Fruit fly (Drosophila melanogaster) whole organism, embryonic: ENCODE data around the gene CG31224.

Experiments used
- B-H2 ChIP-seq: fragments of 200-800 bp; sonication (Bioruptor generic); optimal IDR thresholded peaks from 2 replicates; lab custom pipeline; 2018; ENCODE audit warnings: missing biosample characterization, mild to moderate bottlenecking, missing genetic modification characterization
- Blimp-1 ChIP-seq: fragments of 200-800 bp; sonication (Bioruptor generic); optimal IDR thresholded peaks from 3 replicates; lab custom pipeline; 2018; ENCODE audit warnings: missing biosample characterization, missing genetic modification characterization, mild to moderate bottlenecking, moderate library complexity, missing genetic modification reagents
- CG10543 ChIP-seq: fragments of 200-800 bp; sonication (Bioruptor generic); optimal IDR thresholded peaks from 3 replicates; lab custom pipeline; 2017; ENCODE audit warnings: missing biosample characterization, mild to moderate bottlenecking, missing genetic modification characterization, moderate library complexity
- CG11696 ChIP-seq: fragments of 200-800 bp; sonication (Bioruptor generic); IDR thresholded peaks from 2 replicates; pipeline ENCODE4 v1.3.6; 2022; ENCODE audit warnings: missing biosample characterization, missing genetic modification characterization
- CG11723 ChIP-seq: fragments of 200-800 bp; sonication (Bioruptor generic); optimal IDR thresholded peaks from 2 replicates; lab custom pipeline; 2017; ENCODE audit warnings: missing biosample characterization, mild to moderate bottlenecking, missing genetic modification characterization
- CG12236 ChIP-seq: fragments of 200-800 bp; sonication (Bioruptor generic); optimal IDR thresholded peaks from 2 replicates; lab custom pipeline; 2016; ENCODE audit warnings: missing biosample characterization, missing genetic modification characterization
- CG13123 ChIP-seq: fragments of 200-800 bp; sonication (Bioruptor generic); optimal IDR thresholded peaks from 2 replicates; lab custom pipeline; 2016; ENCODE audit warnings: missing biosample characterization, missing genetic modification characterization
- CG14441 ChIP-seq: fragments of 200-800 bp; sonication (Bioruptor generic); IDR thresholded peaks from 2 replicates; pipeline ENCODE4 v1.3.6; 2022; ENCODE audit warnings: missing biosample characterization, missing genetic modification characterization
- CG14710 ChIP-seq: fragments of 200-800 bp; sonication (Bioruptor generic); optimal IDR thresholded peaks from 3 replicates; lab custom pipeline; 2019; ENCODE audit warnings: missing biosample characterization, mild to moderate bottlenecking, missing genetic modification characterization, moderate library complexity
- CG14860 ChIP-seq: fragments of 200-800 bp; sonication (Bioruptor generic); IDR thresholded peaks from 3 replicates; pipeline ENCODE4 v1.3.6; 2022; ENCODE audit warnings: missing biosample characterization, missing genetic modification characterization; ENCODE audit not compliant: partially characterized antibody
- CG15479 ChIP-seq: fragments of 200-800 bp; sonication (Bioruptor generic); optimal IDR thresholded peaks from 3 replicates; lab custom pipeline; 2019; ENCODE audit warnings: missing biosample characterization, mild to moderate bottlenecking, missing genetic modification characterization, moderate library complexity
- CG17568 ChIP-seq: fragments of 200-800 bp; sonication (Bioruptor generic); optimal IDR thresholded peaks from 2 replicates; lab custom pipeline; 2018; ENCODE audit warnings: missing biosample characterization, mild to moderate bottlenecking, missing genetic modification characterization, moderate library complexity
- CG2116 ChIP-seq: fragments of 200-800 bp; sonication (Bioruptor generic); optimal IDR thresholded peaks from 3 replicates; lab custom pipeline; 2018; ENCODE audit warnings: missing biosample characterization, mild to moderate bottlenecking, missing genetic modification characterization
- CG2129 ChIP-seq: fragments of 200-800 bp; sonication (Bioruptor generic); IDR thresholded peaks from 2 replicates; pipeline ENCODE4 v1.3.6; 2022; ENCODE audit warnings: missing biosample characterization, missing genetic modification characterization; ENCODE audit not compliant: partially characterized antibody
- CG3163 ChIP-seq: fragments of 200-800 bp; sonication (Bioruptor generic); optimal IDR thresholded peaks from 3 replicates; lab custom pipeline; 2016; ENCODE audit warnings: missing biosample characterization, missing genetic modification characterization
- CG33213 ChIP-seq: fragments of 200-800 bp; sonication (Bioruptor generic); optimal IDR thresholded peaks from 3 replicates; lab custom pipeline; 2016; ENCODE audit warnings: missing biosample characterization, missing genetic modification characterization
- CG3726 ChIP-seq: fragments of 200-800 bp; sonication (Bioruptor generic); IDR thresholded peaks from 3 replicates; pipeline ENCODE4, ENCODE4 v1.3.6; 2022; ENCODE audit warnings: missing biosample characterization, missing genetic modification characterization
- CG4617 ChIP-seq: fragments of 200-800 bp; sonication (Bioruptor generic); optimal IDR thresholded peaks from 3 replicates; lab custom pipeline; 2016; ENCODE audit warnings: missing biosample characterization, missing genetic modification characterization, borderline replicate concordance
- CG4707 ChIP-seq: fragments of 200-800 bp; sonication (Bioruptor generic); optimal IDR thresholded peaks from 2 replicates; lab custom pipeline; 2018; ENCODE audit warnings: missing biosample characterization, mild to moderate bottlenecking, missing genetic modification characterization, moderate library complexity
- CG5953 ChIP-seq: fragments of 200-800 bp; sonication (Bioruptor generic); IDR thresholded peaks from 2 replicates; pipeline ENCODE4 v1.3.6; 2022; ENCODE audit warnings: missing biosample characterization, missing genetic modification characterization
- CG7963 ChIP-seq: fragments of 200-800 bp; sonication (Bioruptor generic); IDR thresholded peaks from 3 replicates; pipeline ENCODE4 v1.3.6; 2022; ENCODE audit warnings: missing biosample characterization, missing genetic modification characterization; ENCODE audit not compliant: partially characterized antibody
- CG9215 ChIP-seq: fragments of 200-800 bp; sonication (Bioruptor generic); IDR thresholded peaks from 2 replicates; pipeline ENCODE4 v1.3.6; 2022; ENCODE audit warnings: missing biosample characterization, missing genetic modification characterization
- CG9437 ChIP-seq: fragments of 200-800 bp; sonication (Bioruptor generic); optimal IDR thresholded peaks from 2 replicates; lab custom pipeline; 2018; ENCODE audit warnings: missing biosample characterization, mild to moderate bottlenecking, missing genetic modification characterization
- Chrac-16 ChIP-seq: fragments of 200-800 bp; sonication (Bioruptor generic); optimal IDR thresholded peaks from 3 replicates; lab custom pipeline; 2016; ENCODE audit warnings: missing biosample characterization, missing genetic modification characterization
- CrebB ChIP-seq: fragments of 200-800 bp; sonication (Bioruptor generic); optimal IDR thresholded peaks from 3 replicates; lab custom pipeline; 2018; ENCODE audit warnings: missing biosample characterization, mild to moderate bottlenecking, missing genetic modification characterization
- Ets65A ChIP-seq: fragments of 200-800 bp; sonication (Bioruptor generic); peaks from one replicate; lab custom pipeline; 2016; ENCODE audit warnings: missing biosample characterization, missing genetic modification characterization
- Hr78 ChIP-seq, 2 experiments: fragments of 200-800 bp in 1 of 2; fragments of >200 bp in 1 of 2; sonication (Bioruptor generic) in 1 of 2; optimal IDR thresholded peaks; 2 replicates each; lab custom pipeline; 2017 to 2019; ENCODE audit warnings: missing biosample characterization in 2 of 2, missing genetic modification characterization in 2 of 2, mild to moderate bottlenecking in 1 of 2, moderate library complexity in 1 of 2
- Lim3 ChIP-seq: fragments of 200-800 bp; sonication (Bioruptor generic); IDR thresholded peaks from 2 replicates; pipeline ENCODE4 v1.3.6; 2022; ENCODE audit warnings: missing biosample characterization, missing genetic modification characterization
- NFAT ChIP-seq: fragments of 200-800 bp; sonication (Bioruptor generic); IDR thresholded peaks from 2 replicates; pipeline ENCODE4 v1.3.6; 2022; ENCODE audit warnings: missing biosample characterization, missing genetic modification characterization
- Ravus ChIP-seq: fragments of 200-800 bp; sonication (Bioruptor generic); IDR thresholded peaks from 2 replicates; pipeline ENCODE4 v1.3.6; 2022; ENCODE audit warnings: missing biosample characterization, missing genetic modification characterization
- Taf1 ChIP-seq: fragments of 200-800 bp; sonication (Bioruptor generic); IDR thresholded peaks from 2 replicates; pipeline ENCODE4 v1.3.6; 2022; ENCODE audit warnings: missing biosample characterization, missing genetic modification characterization
- Trl ChIP-seq, 3 experiments: fragments of >200 bp in 2 of 3; fragments of 200-800 bp in 1 of 3; sonication (Bioruptor generic) in 1 of 3; optimal IDR thresholded peaks; 2 replicates in 1 of 3; 3 replicates in 2 of 3; lab custom pipeline; 2016 to 2017; ENCODE audit warnings: missing biosample characterization in 1 of 3, missing genetic modification characterization in 1 of 3
- Usf ChIP-seq: fragments of 200-800 bp; sonication (Bioruptor generic); optimal IDR thresholded peaks from 2 replicates; lab custom pipeline; 2017; ENCODE audit warnings: missing genotype, missing biosample characterization, missing genetic modification characterization
- cg ChIP-seq: fragments of 200-800 bp; sonication (Bioruptor generic); optimal IDR thresholded peaks from 3 replicates; lab custom pipeline; 2019; ENCODE audit warnings: missing biosample characterization, mild to moderate bottlenecking, missing genetic modification characterization, moderate library complexity
- corto ChIP-seq: fragments of 200-800 bp; sonication (Bioruptor generic); optimal IDR thresholded peaks from 2 replicates; lab custom pipeline; 2016; ENCODE audit warnings: missing biosample characterization, mild to moderate bottlenecking, missing genetic modification characterization, moderate library complexity
- dati ChIP-seq: fragments of 200-800 bp; sonication (Bioruptor generic); IDR thresholded peaks from 2 replicates; pipeline ENCODE4 v1.3.6; 2022; ENCODE audit warnings: missing biosample characterization, missing genetic modification characterization
- dimm ChIP-seq: fragments of 200-800 bp; sonication (Bioruptor generic); IDR thresholded peaks from 2 replicates; pipeline ENCODE4 v1.3.6; 2022; ENCODE audit warnings: missing biosample characterization, missing genetic modification characterization
- dmrt99B ChIP-seq: fragments of 200-800 bp; sonication (Bioruptor generic); optimal IDR thresholded peaks from 2 replicates; lab custom pipeline; 2018; ENCODE audit warnings: missing biosample characterization, mild to moderate bottlenecking, missing genetic modification characterization, moderate library complexity
- fru ChIP-seq: fragments of >200 bp; optimal IDR thresholded peaks from 2 replicates; lab custom pipeline; 2017
- hb ChIP-seq: fragments of 200-800 bp; sonication (Bioruptor generic); IDR thresholded peaks from 3 replicates; pipeline ENCODE4 v1.3.6; 2022; ENCODE audit warnings: missing biosample characterization, missing genetic modification characterization; ENCODE audit not compliant: partially characterized antibody
- lola ChIP-seq, 3 experiments: fragments of >200 bp in 2 of 3; fragments of 200-800 bp in 1 of 3; sonication (Bioruptor generic) in 1 of 3; optimal IDR thresholded peaks; 2 replicates each; lab custom pipeline; 2017 to 2019; ENCODE audit warnings: missing biosample characterization in 3 of 3, missing genetic modification characterization in 3 of 3, mild to moderate bottlenecking in 1 of 3, moderate library complexity in 1 of 3
- nmo ChIP-seq: fragments of 200-800 bp; sonication (Bioruptor generic); optimal IDR thresholded peaks from 2 replicates; lab custom pipeline; 2018; ENCODE audit warnings: missing biosample characterization, mild to moderate bottlenecking, missing genetic modification characterization, moderate library complexity
- oc ChIP-seq: fragments of 200-800 bp; sonication (Bioruptor generic); optimal IDR thresholded peaks from 2 replicates; lab custom pipeline; 2018; ENCODE audit warnings: missing biosample characterization, mild to moderate bottlenecking, missing genetic modification characterization, moderate library complexity
- onecut ChIP-seq: fragments of 200-800 bp; sonication (Bioruptor generic); IDR thresholded peaks from 2 replicates; pipeline ENCODE4 v1.3.6; 2022; ENCODE audit warnings: missing biosample characterization, missing genetic modification characterization
- pita ChIP-seq: fragments of 200-800 bp; sonication (Bioruptor generic); optimal IDR thresholded peaks from 2 replicates; lab custom pipeline; 2017; ENCODE audit warnings: missing biosample characterization, mild to moderate bottlenecking, missing genetic modification characterization
- ssp ChIP-seq: fragments of 200-800 bp; sonication (Bioruptor generic); IDR thresholded peaks from 2 replicates; pipeline ENCODE4 v1.3.6; 2022; ENCODE audit warnings: missing biosample characterization, missing genetic modification characterization
- vfl ChIP-seq: fragments of 200-800 bp; sonication (Bioruptor generic); optimal IDR thresholded peaks from 2 replicates; lab custom pipeline; 2016; ENCODE audit warnings: missing biosample characterization, missing genetic modification characterization
- vvl ChIP-seq: fragments of 200-800 bp; sonication (Bioruptor generic); IDR thresholded peaks from 2 replicates; pipeline ENCODE4 v1.3.6; 2022; ENCODE audit warnings: missing biosample characterization, missing genetic modification characterization
- zen2 ChIP-seq: fragments of 200-800 bp; sonication (Bioruptor generic); IDR thresholded peaks from 3 replicates; pipeline ENCODE4 v1.3.6; 2022; ENCODE audit warnings: missing biosample characterization, missing genetic modification characterization; ENCODE audit not compliant: partially characterized antibody
- zf30C ChIP-seq: fragments of 200-800 bp; sonication (Bioruptor generic); optimal IDR thresholded peaks from 3 replicates; lab custom pipeline; 2018; ENCODE audit warnings: missing biosample characterization, mild to moderate bottlenecking, missing genetic modification characterization

Gene CG31224

DNA sequence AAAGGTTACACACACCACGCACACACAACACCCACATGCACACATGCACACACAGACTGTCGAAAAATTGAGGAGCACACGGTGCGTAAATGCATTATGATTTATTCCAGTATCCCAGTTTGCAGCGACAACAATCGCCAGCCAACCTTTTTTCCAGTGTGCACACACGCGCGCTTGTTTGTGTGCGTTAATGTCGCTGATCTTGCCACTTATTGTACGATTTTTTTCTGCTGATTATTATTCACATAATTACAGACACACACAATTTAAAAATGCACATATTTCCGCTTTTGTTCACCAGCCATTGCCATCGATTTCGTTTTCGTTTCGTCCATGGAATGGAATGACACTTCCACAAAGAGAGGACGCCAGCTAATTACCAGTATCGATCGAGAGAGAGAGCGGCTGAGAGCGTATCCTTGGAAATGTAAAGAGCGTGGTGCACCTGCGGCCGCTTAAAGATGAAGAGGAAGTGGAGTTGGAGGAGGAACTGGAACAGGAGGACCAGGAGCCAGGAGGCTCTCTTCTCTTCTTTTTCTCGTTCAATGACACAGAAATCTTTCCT, 647 bp downstream of the CG31224 start:
- TF ChIP-seq onecut (GFP tag; lab: Robert Waterston, UW) (peak; percentile 78), CG17568 (GFP tag; lab: Kevin White, UChicago) (no peak), CG4617 (no peak), hb (no peak), Lim3 (GFP tag; lab: Robert Waterston, UW) (no peak), lola (GFP tag; optimal IDR thresholded peaks at IDR 0.05; lab: Kevin White, UChicago) (no peak), CG4707 (GFP tag; lab: Kevin White, UChicago) (no peak), corto (GFP tag; lab: Kevin White, UChicago) (no peak), nmo (no peak), Usf (no peak), B-H2 (GFP tag; lab: Kevin White, UChicago) (no peak), Taf1 (GFP tag; lab: Robert Waterston, UW) (no peak), Ets65A (GFP tag; lab: Kevin White, UChicago) (peak; percentile 72), CG12236 (no peak), Chrac-16 (no peak), Ravus (no peak), fru (lab: Kevin White, UChicago) (no peak), cg (GFP tag; lab: Kevin White, UChicago) (no peak), dimm (GFP tag; lab: Robert Waterston, UW) (no peak), CG14710 (peak; percentile 92), ssp (GFP tag; lab: Robert Waterston, UW) (no peak), CG13123 (GFP tag; lab: Kevin White, UChicago) (no peak), Blimp-1 (GFP tag; lab: Kevin White, UChicago) (no peak), CG11723 (GFP tag; lab: Kevin White, UChicago) (no peak), CG11696 (GFP tag; lab: Robert Waterston, UW) (0 out of 2 replicates have a peak, but pooled peaks have one; percentile 7), CG3726 (GFP tag; lab: Robert Waterston, UW) (no peak), CG3163 (no peak), CG5953 (GFP tag; lab: Robert Waterston, UW) (no peak), dati (GFP tag; lab: Robert Waterston, UW) (no peak), CG9215 (GFP tag; lab: Robert Waterston, UW) (no peak), CrebB (no peak), Hr78 (GFP tag; optimal IDR thresholded peaks at IDR 0.05; lab: Kevin White, UChicago) (no peak), pita (no peak), CG10543 (no peak), CG33213 (GFP tag; lab: Kevin White, UChicago) (no peak), Trl (optimal IDR thresholded peaks at IDR 0.05; lab: Kevin White, UChicago) (peak; percentile 73 to 78), Trl (GFP tag; optimal IDR thresholded peaks at IDR 0.05; lab: Kevin White, UChicago) (no peak), CG14441 (no peak), oc (tag; lab: Kevin White, UChicago) (no peak), CG15479 (no peak), vvl (GFP tag; lab: Robert Waterston, UW) (peak; percentile 40; the same call in 1 of the 2 replicates), CG7963 (GFP tag; lab: Robert Waterston, UW) (no peak), CG14860 (GFP tag; lab: Robert Waterston, UW) (no peak), CG9437 (GFP tag; lab: Kevin White, UChicago) (no peak), CG2116 (GFP tag; lab: Kevin White, UChicago) (no peak), zen2 (GFP tag; lab: Robert Waterston, UW) (no peak), NFAT (no peak), CG2129 (GFP tag; lab: Robert Waterston, UW) (no peak), dmrt99B (tag; lab: Kevin White, UChicago) (no peak), vfl (GFP tag; lab: Kevin White, UChicago) (no peak), zf30C (GFP tag; lab: Kevin White, UChicago) (peak; percentile 48)
